Worm (Caenorhabditis elegans) whole organism, L2 larva: ENCODE measurements around the gene R07E5.7.

Experiments
- C34F6.9 ChIP-seq: fragments of 150-350 bp; optimal IDR thresholded peaks from 2 replicates; lab custom pipeline; 2014; ENCODE audit warnings: missing biosample characterization, missing genetic modification characterization
- F13H6.1 ChIP-seq: sonication (generic microtip); optimal IDR thresholded peaks from 2 replicates; lab custom pipeline; 2016; ENCODE audit warnings: missing genetic modification characterization, missing compliant biosample characterization
- R02D3.7 ChIP-seq: fragments of 150-350 bp; optimal IDR thresholded peaks from 2 replicates; lab custom pipeline; 2014; ENCODE audit warnings: missing biosample characterization, missing genetic modification characterization
- Y55F3AM.14 ChIP-seq: fragments of 200-800 bp; sonication (Bioruptor generic); optimal IDR thresholded peaks from 2 replicates; lab custom pipeline; 2018; ENCODE audit warnings: mild to moderate bottlenecking, missing genetic modification characterization, missing compliant biosample characterization
- ZK546.5 ChIP-seq: sonication (generic microtip); optimal IDR thresholded peaks from 2 replicates; lab custom pipeline; 2017; ENCODE audit warnings: missing biosample characterization, missing genetic modification characterization
- alr-1 ChIP-seq: fragments of 150-350 bp; optimal IDR thresholded peaks from 2 replicates; lab custom pipeline; 2014; ENCODE audit warnings: missing biosample characterization, missing genetic modification characterization
- aly-2 ChIP-seq: fragments of 150-350 bp; optimal IDR thresholded peaks from 2 replicates; lab custom pipeline; 2014; ENCODE audit warnings: missing biosample characterization, missing genetic modification characterization
- ama-1 ChIP-seq: fragments of 150-350 bp; optimal IDR thresholded peaks from 2 replicates; lab custom pipeline; 2018; ENCODE audit warnings: inconsistent platforms
- blmp-1 ChIP-seq: sonication (generic microtip); optimal IDR thresholded peaks from 2 replicates; lab custom pipeline; 2017; ENCODE audit warnings: missing genetic modification characterization, mild to moderate bottlenecking, missing compliant biosample characterization, antibody characterized with exemption, moderate library complexity; ENCODE audit not compliant: insufficient read depth
- ceh-16 ChIP-seq: fragments of 150-350 bp; optimal IDR thresholded peaks from 2 replicates; lab custom pipeline; 2014; ENCODE audit warnings: missing biosample characterization, missing genetic modification characterization
- ceh-82 ChIP-seq: fragments of 150-350 bp; optimal IDR thresholded peaks from 2 replicates; lab custom pipeline; 2014; ENCODE audit warnings: missing biosample characterization, missing genetic modification characterization
- crh-2 ChIP-seq: sonication (generic microtip); optimal IDR thresholded peaks from 2 replicates; lab custom pipeline; 2017; ENCODE audit warnings: missing biosample characterization, missing genetic modification characterization
- dmd-4 ChIP-seq: sonication (generic microtip); optimal IDR thresholded peaks from 2 replicates; lab custom pipeline; 2017; ENCODE audit warnings: missing biosample characterization, missing genetic modification characterization
- egl-27 ChIP-seq: sonication (generic microtip); optimal IDR thresholded peaks from 3 replicates; lab custom pipeline; 2017; ENCODE audit warnings: missing biosample characterization, missing genetic modification reagents, missing genetic modification characterization
- fos-1 ChIP-seq: fragments of 150-350 bp; optimal IDR thresholded peaks from 2 replicates; lab custom pipeline; 2014; ENCODE audit warnings: missing biosample characterization, missing genetic modification characterization
- lin-11 ChIP-seq: fragments of 150-350 bp; sonication (generic microtip); optimal IDR thresholded peaks from 2 replicates; lab custom pipeline; 2014; ENCODE audit warnings: missing biosample characterization, missing genetic modification characterization, inconsistent platforms, mixed read lengths
- lin-13 ChIP-seq: fragments of 150-350 bp; optimal IDR thresholded peaks from 2 replicates; lab custom pipeline; 2014; ENCODE audit warnings: missing biosample characterization, missing genetic modification reagents, missing genetic modification characterization
- lin-39 ChIP-seq: fragments of 150-350 bp; optimal IDR thresholded peaks from 2 replicates; lab custom pipeline; 2014; ENCODE audit warnings: missing biosample characterization, missing genetic modification reagents, missing genetic modification characterization
- lsy-2 ChIP-seq, 2 experiments: fragments of 150-350 bp in 1 of 2; sonication (generic microtip) in 1 of 2; optimal IDR thresholded peaks; 2 replicates each; lab custom pipeline; 2014 to 2017; ENCODE audit warnings: missing biosample characterization in 2 of 2, missing genetic modification characterization in 2 of 2
- mab-5 ChIP-seq: fragments of 150-350 bp; optimal IDR thresholded peaks from 2 replicates; lab custom pipeline; 2014; ENCODE audit warnings: missing biosample characterization, missing genetic modification characterization
- mbf-1 ChIP-seq: sonication (generic microtip); optimal IDR thresholded peaks from 2 replicates; lab custom pipeline; 2017; ENCODE audit warnings: missing biosample characterization, missing genetic modification characterization
- mdl-1 ChIP-seq, 2 experiments: fragments of 150-350 bp in 1 of 2; sonication (generic microtip) in 1 of 2; optimal IDR thresholded peaks; 2 replicates each; lab custom pipeline; 2017; ENCODE audit warnings: missing biosample characterization in 2 of 2, missing genetic modification characterization in 2 of 2
- nhr-10 ChIP-seq: sonication (generic microtip); optimal IDR thresholded peaks from 2 replicates; lab custom pipeline; 2017; ENCODE audit warnings: missing biosample characterization, missing genetic modification characterization
- nhr-11 ChIP-seq: fragments of 150-350 bp; optimal IDR thresholded peaks from 2 replicates; lab custom pipeline; 2014; ENCODE audit warnings: missing biosample characterization, missing genetic modification characterization
- nhr-12 ChIP-seq: fragments of 150-350 bp; optimal IDR thresholded peaks from 2 replicates; lab custom pipeline; 2014; ENCODE audit warnings: missing biosample characterization, missing genetic modification characterization
- nhr-21 ChIP-seq: fragments of 150-350 bp; optimal IDR thresholded peaks from 2 replicates; lab custom pipeline; 2014; ENCODE audit warnings: missing biosample characterization, missing genetic modification characterization
- nhr-23 ChIP-seq: fragments of 150-350 bp; optimal IDR thresholded peaks from 2 replicates; lab custom pipeline; 2014; ENCODE audit warnings: missing biosample characterization, missing genetic modification reagents, missing genetic modification characterization
- nhr-237 ChIP-seq: fragments of 150-350 bp; optimal IDR thresholded peaks from 2 replicates; lab custom pipeline; 2014; ENCODE audit warnings: missing biosample characterization, missing genetic modification characterization
- nhr-25 ChIP-seq: fragments of 150-350 bp; sonication (generic microtip); optimal IDR thresholded peaks from 3 replicates; lab custom pipeline; 2014; ENCODE audit warnings: missing biosample characterization, missing genetic modification characterization
- nhr-6 ChIP-seq: fragments of 150-350 bp; optimal IDR thresholded peaks from 2 replicates; lab custom pipeline; 2014; ENCODE audit warnings: missing biosample characterization, missing genetic modification characterization
- nhr-77 ChIP-seq: fragments of 150-350 bp; optimal IDR thresholded peaks from 2 replicates; lab custom pipeline; 2014; ENCODE audit warnings: missing biosample characterization, missing genetic modification characterization
- peb-1 ChIP-seq: fragments of 150-350 bp; optimal IDR thresholded peaks from 2 replicates; lab custom pipeline; 2014; ENCODE audit warnings: missing biosample characterization, missing genetic modification characterization
- sem-4 ChIP-seq: fragments of 150-350 bp; optimal IDR thresholded peaks from 2 replicates; lab custom pipeline; 2014; ENCODE audit warnings: missing biosample characterization, missing genetic modification reagents, missing genetic modification characterization
- skn-1 ChIP-seq: sonication (generic microtip); optimal IDR thresholded peaks from 2 replicates; lab custom pipeline; 2017; ENCODE audit warnings: missing biosample characterization, missing genetic modification characterization
- sma-3 ChIP-seq: sonication (generic microtip); optimal IDR thresholded peaks from 2 replicates; lab custom pipeline; 2016; ENCODE audit warnings: missing genetic modification reagents, missing genetic modification characterization, missing compliant biosample characterization
- sma-9 ChIP-seq, 2 experiments: fragments of 150-350 bp in 1 of 2; sonication (generic microtip) in 1 of 2; optimal IDR thresholded peaks; 2 replicates each; lab custom pipeline; 2014 to 2016; ENCODE audit warnings: missing genetic modification characterization in 2 of 2, mild to moderate bottlenecking in 1 of 2, missing biosample characterization in 1 of 2, missing compliant biosample characterization in 1 of 2, missing genetic modification reagents in 1 of 2, moderate library complexity in 1 of 2
- snpc-4 ChIP-seq: fragments of 150-350 bp; optimal IDR thresholded peaks from 2 replicates; lab custom pipeline; 2014; ENCODE audit warnings: missing biosample characterization, missing genetic modification characterization
- unc-39 ChIP-seq: fragments of 150-350 bp; optimal IDR thresholded peaks from 2 replicates; lab custom pipeline; 2014; ENCODE audit warnings: missing biosample characterization, missing genetic modification characterization
- unc-55 ChIP-seq: fragments of 150-350 bp; sonication (generic microtip); optimal IDR thresholded peaks from 3 replicates; lab custom pipeline; 2014; ENCODE audit warnings: missing biosample characterization, missing genetic modification reagents, missing genetic modification characterization
- unc-62 ChIP-seq: fragments of 150-350 bp; optimal IDR thresholded peaks from 2 replicates; lab custom pipeline; 2014; ENCODE audit warnings: missing biosample characterization, missing genetic modification reagents, missing genetic modification characterization
- zag-1 ChIP-seq: fragments of 150-350 bp; optimal IDR thresholded peaks from 2 replicates; lab custom pipeline; 2014; ENCODE audit warnings: missing biosample characterization, missing genetic modification characterization
- ztf-1 ChIP-seq: fragments of 200-800 bp; sonication (Bioruptor generic); conservative IDR thresholded peaks from 2 replicates; pipeline ENCODE4 v1.3.6; 2022; ENCODE audit warnings: missing genetic modification characterization, missing compliant biosample characterization
- ztf-4 ChIP-seq: fragments of 150-350 bp; optimal IDR thresholded peaks from 2 replicates; lab custom pipeline; 2014; ENCODE audit warnings: missing biosample characterization, missing genetic modification characterization

R07E5.7 gene

DNA sequence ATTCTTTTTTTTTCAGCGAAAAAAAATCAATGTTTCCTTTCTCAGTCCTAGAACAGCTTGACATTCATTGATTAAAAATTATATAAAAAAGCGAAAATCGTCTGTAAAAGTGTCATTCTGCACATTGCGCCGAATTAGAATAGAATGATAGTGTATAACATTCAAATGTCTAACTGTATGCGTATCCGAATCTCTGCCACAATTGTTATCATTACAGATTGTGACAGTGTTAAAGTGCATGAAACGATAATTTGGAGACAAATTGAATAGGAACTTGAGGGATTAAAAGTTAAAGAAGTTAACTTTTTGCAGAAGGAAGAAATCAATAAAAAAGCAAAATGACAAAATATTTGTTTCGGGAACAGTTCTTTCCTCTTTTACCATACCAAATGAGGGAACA lies 49.4 kb upstream of the R07E5.7 start:
- TF ChIP-seq ama-1 (lab: Kevin White, UChicago) = no peak
- no peak for TF ChIP-seq snpc-4
- peak; percentile 72 for TF ChIP-seq fos-1 (tag; lab: Kevin White, UChicago)
- no peak for TF ChIP-seq sma-3 (GFP tag; lab: Kevin White, UChicago)
- no peak for TF ChIP-seq ceh-16 (tag; lab: Kevin White, UChicago)
- peak; percentile 31 for TF ChIP-seq sma-9 (GFP tag; optimal IDR thresholded peaks at IDR 0.05; lab: Kevin White, UChicago)
- TF ChIP-seq sma-9 (tag; optimal IDR thresholded peaks at IDR 0.05; lab: Kevin White, UChicago) = no peak

DNA sequence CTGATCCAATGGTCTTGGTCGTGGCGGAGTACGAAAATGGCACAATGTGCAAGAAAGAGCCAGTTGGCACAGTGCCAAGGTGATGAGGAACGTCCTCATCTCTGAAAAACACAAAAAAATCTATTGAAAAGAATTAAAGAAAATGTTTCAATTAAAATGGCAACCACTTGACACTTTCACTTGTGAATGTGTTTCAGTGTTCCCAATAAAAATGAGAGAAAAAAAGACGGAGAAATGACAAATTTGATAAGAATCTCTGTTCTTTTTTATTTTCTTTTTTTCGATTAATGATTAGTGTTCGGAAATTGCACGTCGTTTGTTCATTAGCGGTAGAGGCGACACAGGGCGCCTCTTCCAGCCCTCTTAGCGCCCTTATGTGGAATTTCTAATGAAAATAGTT lies 48.3 kb upstream of the R07E5.7 start, which contains the start of gene ndg-4:
Gene ndg-4 (minus strand): TSS at position 101 of the 400 bp plus-strand sequence.
- TF ChIP-seq blmp-1 (tag; lab: Kevin White, UChicago) = peak; percentile 27
- no peak for TF ChIP-seq nhr-10 (tag; lab: Kevin White, UChicago)

- TF ChIP-seq alr-1 (tag; lab: Kevin White, UChicago) (no peak), ceh-82 (no peak), blmp-1 (tag; lab: Kevin White, UChicago) (no peak), zag-1 (tag; lab: Kevin White, UChicago) (no peak), nhr-10 (tag; lab: Kevin White, UChicago) (no peak), nhr-77 (tag; lab: Kevin White, UChicago) (no peak), unc-39 (tag; lab: Kevin White, UChicago) (no peak), ceh-16 (tag; lab: Kevin White, UChicago) (no peak)
Measured at ce11 chrIII:4461337-4461736, 42.4 kb upstream of the R07E5.7 start.

ce11 chrIII:4460242-4460641 lies 41.3 kb upstream of the R07E5.7 start:
- TF ChIP-seq nhr-12 (tag; lab: Kevin White, UChicago) = no peak
- TF ChIP-seq nhr-25 (tag; lab: Kevin White, UChicago) = no peak
- no peak for TF ChIP-seq skn-1 (tag; lab: Kevin White, UChicago)
- peak in 1 of 2 experiments; percentile 17 for TF ChIP-seq lsy-2 (tag; optimal IDR thresholded peaks at IDR 0.05; lab: Kevin White, UChicago)
- peak; percentile 10 for TF ChIP-seq sma-9 (GFP tag; optimal IDR thresholded peaks at IDR 0.05; lab: Kevin White, UChicago)
- no peak for TF ChIP-seq sma-9 (tag; optimal IDR thresholded peaks at IDR 0.05; lab: Kevin White, UChicago)

DNA sequence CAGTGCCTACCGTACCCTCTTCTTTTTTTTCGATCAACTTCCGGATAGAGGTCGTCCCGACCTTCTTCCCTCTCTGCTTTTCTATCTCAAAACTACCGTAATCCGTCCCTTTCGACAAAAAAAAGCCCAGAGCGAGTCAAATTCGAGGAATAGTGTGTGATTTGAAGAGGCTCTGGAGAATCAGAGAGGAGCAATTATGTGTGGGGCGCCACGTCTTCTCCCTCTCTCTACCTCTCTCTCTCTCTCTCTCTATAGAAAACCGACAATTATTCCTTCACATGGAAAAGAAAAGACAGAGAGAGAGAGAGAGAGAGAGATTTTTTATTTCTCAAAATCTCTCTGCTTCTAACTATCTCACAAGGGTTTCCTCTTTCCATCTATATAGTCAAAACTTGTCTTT lies 37.6 kb upstream of the R07E5.7 start:
- TF ChIP-seq ztf-1 (GFP tag; lab: Robert Waterston, UW) = no peak
- no peak for TF ChIP-seq ZK546.5
- TF ChIP-seq mab-5 (tag; lab: Kevin White, UChicago) = no peak
- TF ChIP-seq mdl-1 (tag; optimal IDR thresholded peaks at IDR 0.05; lab: Kevin White, UChicago) = no peak
- TF ChIP-seq sem-4 = no peak
- no peak for TF ChIP-seq unc-55 (GFP tag; lab: Kevin White, UChicago)
- peak; percentile 2 for TF ChIP-seq sma-9 (GFP tag; optimal IDR thresholded peaks at IDR 0.05; lab: Kevin White, UChicago)
- TF ChIP-seq sma-9 (tag; optimal IDR thresholded peaks at IDR 0.05; lab: Kevin White, UChicago) = no peak
- no peak for TF ChIP-seq alr-1 (tag; lab: Kevin White, UChicago)
- peak; percentile 42 for TF ChIP-seq F13H6.1 (tag; lab: Kevin White, UChicago)
- no peak for TF ChIP-seq ztf-4 (tag; lab: Kevin White, UChicago)
- TF ChIP-seq peb-1 = no peak
- peak; percentile 39 for TF ChIP-seq crh-2 (tag; lab: Kevin White, UChicago)
- TF ChIP-seq skn-1 (tag; lab: Kevin White, UChicago) = no peak
- no peak for TF ChIP-seq ama-1 (lab: Kevin White, UChicago)
- TF ChIP-seq dmd-4 = no peak
- TF ChIP-seq C34F6.9 = peak; percentile 19
- TF ChIP-seq nhr-6 (tag; lab: Kevin White, UChicago) = peak; percentile 4
- TF ChIP-seq unc-39 (tag; lab: Kevin White, UChicago) = no peak
- TF ChIP-seq lsy-2 (tag; optimal IDR thresholded peaks at IDR 0.05; lab: Kevin White, UChicago) = peak; percentile 29 to 83
- peak; percentile 79 for TF ChIP-seq nhr-25 (tag; lab: Kevin White, UChicago)
- TF ChIP-seq Y55F3AM.14 (GFP tag; lab: Kevin White, UChicago) = no peak
- TF ChIP-seq lin-11 (tag; lab: Kevin White, UChicago) = no peak
- no peak for TF ChIP-seq mbf-1 (tag; lab: Kevin White, UChicago)
- TF ChIP-seq nhr-10 (tag; lab: Kevin White, UChicago) = no peak
- TF ChIP-seq nhr-77 (tag; lab: Kevin White, UChicago) = no peak
- no peak for TF ChIP-seq nhr-237 (tag; lab: Kevin White, UChicago)
- TF ChIP-seq lin-39 (tag; lab: Kevin White, UChicago) = no peak
- TF ChIP-seq nhr-11 (tag; lab: Kevin White, UChicago) = no peak
- TF ChIP-seq egl-27 (tag; lab: Kevin White, UChicago) = no peak
- no peak for TF ChIP-seq nhr-21 (tag; lab: Kevin White, UChicago)
- no peak for TF ChIP-seq aly-2 (tag; lab: Kevin White, UChicago)
- TF ChIP-seq zag-1 (tag; lab: Kevin White, UChicago) = no peak
- TF ChIP-seq unc-62 (GFP tag; lab: Kevin White, UChicago) = no peak
- TF ChIP-seq nhr-23 = no peak
- TF ChIP-seq R02D3.7 (tag; lab: Kevin White, UChicago) = no peak
- TF ChIP-seq lin-13 = no peak
- no peak for TF ChIP-seq nhr-12 (tag; lab: Kevin White, UChicago)
